Fruit fly (Drosophila melanogaster): Measurements from ENCODE around the gene Snoo.
"Not testable (repeated sequence)": the region's sequence is repeated elsewhere in the genome, so short reads cannot be mapped to it uniquely, and the experiment has no call there.

The Snoo gene

DNA sequence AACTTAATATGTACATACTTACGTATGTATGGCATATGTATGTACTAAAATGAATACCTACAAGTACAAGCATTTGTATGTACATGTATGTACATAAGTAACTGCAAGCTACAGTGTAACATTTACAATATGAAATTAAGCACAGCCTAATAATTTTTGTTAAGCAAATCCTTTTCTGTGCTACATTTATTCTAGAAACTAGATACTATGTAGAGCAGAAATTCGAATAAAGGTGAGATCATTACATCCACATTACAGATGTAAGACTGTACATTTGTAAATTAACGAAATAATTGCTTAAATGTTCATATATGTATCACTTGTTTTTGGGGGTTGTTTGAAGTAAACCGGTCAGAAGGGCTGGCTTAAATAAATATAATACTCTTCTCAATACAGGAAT, 8.0 kb upstream of the Snoo start:
- no peak for TF ChIP-seq pan (optimal IDR thresholded peaks at IDR 0.05)
- TF ChIP-seq CG8478 (optimal IDR thresholded peaks at IDR 0.05) = no peak
- no peak for TF ChIP-seq Dll (optimal IDR thresholded peaks at IDR 0.05)
- TF ChIP-seq psq (optimal IDR thresholded peaks at IDR 0.05) = no peak
- no peak for TF ChIP-seq usp (GFP tag; optimal IDR thresholded peaks at IDR 0.05)
- no peak for TF ChIP-seq EcR (GFP tag; optimal IDR thresholded peaks at IDR 0.05)

DNA sequence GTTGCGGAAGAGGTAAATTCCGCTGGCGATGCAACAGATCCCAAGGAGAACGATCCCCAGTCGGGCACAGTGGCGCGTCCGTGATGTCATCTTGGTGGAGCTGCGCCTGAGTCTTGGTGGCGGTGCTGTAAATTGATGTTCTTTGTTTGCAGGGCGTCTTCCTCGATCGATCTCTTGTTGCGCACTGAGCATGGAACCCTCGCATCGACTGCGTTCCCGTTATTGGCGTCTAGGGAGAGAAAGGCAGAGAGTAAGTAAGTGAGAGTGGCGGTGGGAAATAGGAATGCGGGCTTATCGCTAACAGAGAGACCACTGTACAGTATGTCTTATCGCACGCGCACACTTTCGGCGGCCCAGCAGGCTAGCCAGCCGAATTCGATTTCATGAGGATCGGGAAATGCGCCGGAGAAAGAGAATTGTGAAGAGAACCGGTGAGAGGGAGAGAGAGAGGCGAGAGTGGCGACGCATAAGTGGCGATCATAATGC, 7.4 kb upstream of the Snoo start:
- TF ChIP-seq psq (optimal IDR thresholded peaks at IDR 0.05) = no peak
- peak; percentile 93 for TF ChIP-seq Dll (optimal IDR thresholded peaks at IDR 0.05)
- no peak for TF ChIP-seq EcR (GFP tag; optimal IDR thresholded peaks at IDR 0.05)

DNA sequence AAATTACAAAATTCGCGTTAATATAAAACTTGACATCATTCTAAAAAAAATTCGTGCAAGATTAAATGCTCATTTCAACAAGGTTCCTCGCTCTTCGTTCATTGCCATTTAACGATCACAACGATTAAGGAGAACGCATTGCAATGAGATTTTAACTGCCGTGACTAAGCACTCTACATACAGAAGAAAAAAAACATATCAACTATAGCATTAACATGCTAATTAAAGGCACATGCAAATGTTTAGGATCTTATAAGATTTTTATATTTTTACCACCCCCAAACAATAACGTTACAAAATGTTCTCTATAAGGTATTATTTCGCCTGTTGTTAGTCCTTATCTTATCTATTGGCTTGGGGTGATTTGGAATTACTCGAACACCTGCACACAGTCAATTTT, 6.7 kb upstream of the Snoo start:
- TF ChIP-seq EcR (GFP tag; optimal IDR thresholded peaks at IDR 0.05) (no peak), Dll (optimal IDR thresholded peaks at IDR 0.05) (no peak), usp (GFP tag; optimal IDR thresholded peaks at IDR 0.05) (no peak), pan (optimal IDR thresholded peaks at IDR 0.05) (no peak), psq (optimal IDR thresholded peaks at IDR 0.05) (no peak), CG8478 (optimal IDR thresholded peaks at IDR 0.05) (no peak)

DNA sequence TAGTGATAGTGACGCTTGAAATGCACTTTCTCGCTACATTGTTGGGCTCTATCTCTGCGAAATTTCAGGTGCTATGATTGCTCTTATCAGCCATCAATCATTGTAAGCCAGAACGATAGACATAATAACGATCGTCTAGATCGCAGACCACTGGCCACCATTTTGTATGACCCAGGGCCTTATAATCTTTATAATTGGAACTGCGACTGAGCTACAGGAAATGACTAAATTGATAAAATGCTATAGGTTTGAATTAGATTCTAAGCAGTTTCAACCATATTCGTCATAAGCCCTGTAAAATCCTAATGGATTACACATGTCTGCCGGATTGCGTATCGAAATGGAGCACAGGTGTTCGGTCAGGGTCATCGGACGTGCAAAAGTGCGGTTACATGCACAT, 5.9 kb upstream of the Snoo start:
- TF ChIP-seq pan (optimal IDR thresholded peaks at IDR 0.05) = no peak

DNA sequence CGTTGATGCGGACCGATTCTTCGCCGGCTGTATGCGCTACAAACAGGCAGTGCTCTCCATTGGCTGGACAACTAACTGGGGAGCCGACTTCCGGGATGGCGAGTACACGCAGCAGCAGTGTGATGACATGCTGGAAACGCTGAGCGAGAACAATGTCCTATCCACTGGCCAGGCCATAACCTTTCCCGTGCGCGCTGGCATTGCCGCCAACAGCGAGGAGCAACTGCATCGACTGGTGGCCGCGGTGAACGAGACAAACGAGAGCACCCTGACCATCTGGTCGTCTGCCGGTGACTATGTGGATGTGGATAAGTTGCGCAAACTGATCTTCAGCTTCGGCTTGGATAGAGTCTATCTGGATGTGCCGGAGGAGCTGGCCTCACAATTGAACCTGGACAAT, 2.2 kb upstream of the Snoo start:
- TF ChIP-seq usp (GFP tag; optimal IDR thresholded peaks at IDR 0.05) (no peak), CG8478 (optimal IDR thresholded peaks at IDR 0.05) (no peak), EcR (GFP tag; optimal IDR thresholded peaks at IDR 0.05) (no peak), pan (optimal IDR thresholded peaks at IDR 0.05) (no peak), psq (optimal IDR thresholded peaks at IDR 0.05) (no peak), Dll (optimal IDR thresholded peaks at IDR 0.05) (no peak)

DNA sequence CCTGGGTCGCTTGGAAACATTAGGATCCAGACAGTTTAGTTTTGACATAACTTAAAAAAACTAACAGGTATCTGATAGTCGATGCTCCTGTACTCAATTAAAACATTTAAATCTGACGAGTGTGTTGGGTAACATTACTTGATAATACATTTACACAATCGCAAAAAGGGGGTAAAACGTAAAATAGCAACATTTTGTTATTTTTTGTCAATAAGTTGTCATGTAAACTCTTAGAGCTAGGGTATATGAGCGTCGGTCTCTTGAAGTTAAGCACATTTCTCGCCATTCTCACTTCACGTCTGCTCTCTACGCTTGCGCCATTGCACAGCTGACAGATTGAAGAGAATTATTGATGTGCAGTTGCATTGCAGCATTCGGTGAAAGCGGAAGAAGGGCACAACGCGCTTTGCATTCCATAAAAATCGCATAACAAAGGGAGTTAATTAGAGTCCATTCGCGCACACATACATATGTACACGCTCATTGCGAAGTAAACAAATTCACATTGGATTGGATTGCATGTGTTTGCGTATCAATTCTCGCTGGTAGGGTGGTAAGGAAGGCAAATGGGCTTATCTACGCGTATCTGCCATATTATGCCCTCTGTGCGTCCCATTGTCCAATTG, 1.0 kb upstream of the Snoo start:
- TF ChIP-seq psq (optimal IDR thresholded peaks at IDR 0.05) = no peak
- no peak for TF ChIP-seq usp (GFP tag; optimal IDR thresholded peaks at IDR 0.05)
- TF ChIP-seq CG8478 (optimal IDR thresholded peaks at IDR 0.05) = no peak
- no peak for TF ChIP-seq Dll (optimal IDR thresholded peaks at IDR 0.05)
- TF ChIP-seq EcR (GFP tag; optimal IDR thresholded peaks at IDR 0.05) = no peak
- no peak for TF ChIP-seq pan (optimal IDR thresholded peaks at IDR 0.05)

DNA sequence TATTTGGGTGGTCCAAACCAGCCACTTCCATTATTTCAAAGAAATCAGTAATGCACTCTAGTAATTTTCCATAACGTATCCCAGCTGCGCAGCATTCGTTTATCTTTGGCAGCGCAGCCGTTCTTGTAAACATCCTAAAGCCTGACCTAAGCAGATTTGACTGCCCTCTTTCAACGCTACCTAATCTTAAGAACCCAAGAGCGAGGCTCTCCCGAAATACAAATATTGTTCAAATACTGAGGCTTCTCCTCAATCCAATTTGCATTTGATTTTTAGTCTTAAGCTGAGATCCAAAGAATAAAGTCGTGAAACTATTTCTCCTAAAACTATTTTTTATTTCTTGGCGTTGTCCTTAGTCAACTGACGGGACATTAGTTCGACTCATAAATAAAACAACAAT, 350 bp downstream of the Snoo start, which contains the start of gene CG7231:
Gene CG7231 (plus strand): TSS at position 301 of the 400 bp plus-strand sequence.
- TF ChIP-seq pan (optimal IDR thresholded peaks at IDR 0.05); psq (optimal IDR thresholded peaks at IDR 0.05); EcR (GFP tag; optimal IDR thresholded peaks at IDR 0.05): not testable (repeated sequence)

DNA sequence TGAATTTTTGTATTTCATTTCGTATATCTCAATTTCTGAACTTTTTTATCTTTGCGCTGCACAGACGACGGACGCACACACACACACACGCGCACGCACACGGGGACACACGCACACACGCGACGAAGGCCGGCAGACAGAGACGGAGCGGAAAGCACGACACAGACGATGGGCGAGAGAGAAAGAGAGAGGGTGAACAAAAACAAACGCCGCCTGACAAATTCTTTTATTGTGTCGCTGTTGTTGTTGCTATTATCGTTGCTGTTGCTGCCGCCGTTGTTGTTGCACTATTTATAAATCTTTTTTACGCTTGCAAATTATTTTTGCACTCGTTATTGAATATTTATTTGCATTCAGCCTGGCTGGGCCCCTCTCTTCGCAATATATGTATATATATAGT, 7.3 kb downstream of the Snoo start:
- TF ChIP-seq CG8478 (optimal IDR thresholded peaks at IDR 0.05) (no peak), pan (optimal IDR thresholded peaks at IDR 0.05) (peak; percentile 56)

DNA sequence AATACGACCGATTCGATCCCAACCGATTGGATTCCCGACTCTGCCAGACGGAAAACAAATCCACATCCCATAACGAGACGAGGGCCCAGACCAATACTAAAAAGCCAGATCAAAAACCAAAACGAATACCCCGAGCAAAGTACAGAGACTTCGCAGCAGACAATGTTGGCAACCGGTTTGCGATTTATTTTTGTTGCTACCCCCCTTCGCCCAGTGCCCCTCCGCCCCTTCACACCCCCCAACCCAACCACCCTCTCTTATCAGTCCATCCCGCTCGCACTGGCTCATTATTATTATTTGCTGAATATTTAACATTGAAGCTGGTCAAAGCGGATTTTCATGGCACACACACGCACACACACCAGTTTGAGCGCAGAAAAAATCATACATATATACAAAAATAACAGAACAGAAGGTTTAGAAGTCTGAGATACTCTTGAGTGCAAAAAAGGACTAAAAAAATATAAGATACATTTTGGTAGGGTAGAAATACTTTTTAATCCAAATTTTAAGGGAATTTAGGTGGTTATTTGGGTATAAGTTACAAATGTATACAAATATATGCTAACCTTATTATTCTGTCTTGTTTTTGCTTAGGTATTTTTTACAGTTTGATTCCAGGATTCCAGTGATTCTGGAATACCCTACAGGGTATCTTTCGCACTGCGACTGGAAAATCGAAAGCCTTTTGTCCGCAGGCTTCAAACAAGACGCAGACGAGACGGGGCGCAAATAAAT, 10.4 kb downstream of the Snoo start:
- TF ChIP-seq pan (optimal IDR thresholded peaks at IDR 0.05) (peak; percentile 95), CG8478 (optimal IDR thresholded peaks at IDR 0.05) (no peak), EcR (GFP tag; optimal IDR thresholded peaks at IDR 0.05) (no peak), usp (GFP tag; optimal IDR thresholded peaks at IDR 0.05) (no peak), Dll (optimal IDR thresholded peaks at IDR 0.05) (peak; percentile 3)

DNA sequence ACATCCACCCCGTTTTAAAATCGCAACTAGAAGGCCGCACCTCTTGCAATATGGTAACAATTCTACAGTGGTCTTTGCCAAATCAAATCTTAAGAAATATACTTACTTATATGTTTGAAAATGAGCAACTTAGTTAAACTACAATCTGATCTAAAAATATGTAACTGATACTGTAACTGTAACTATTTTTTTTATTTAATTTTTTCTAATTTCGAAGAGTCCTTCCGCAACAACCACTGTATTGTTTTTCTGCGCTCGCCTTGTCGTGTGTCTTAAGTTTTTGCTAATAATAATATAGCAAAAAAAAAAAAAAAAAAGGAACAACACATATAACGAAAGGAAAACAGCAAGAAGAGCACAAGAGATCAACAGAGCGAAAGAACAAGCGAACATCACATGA, 12.6 kb downstream of the Snoo start:
- no peak for TF ChIP-seq Dll (optimal IDR thresholded peaks at IDR 0.05)
- no peak for TF ChIP-seq psq (optimal IDR thresholded peaks at IDR 0.05)
- no peak for TF ChIP-seq CG8478 (optimal IDR thresholded peaks at IDR 0.05)
- TF ChIP-seq pan (optimal IDR thresholded peaks at IDR 0.05) = no peak
- TF ChIP-seq usp (GFP tag; optimal IDR thresholded peaks at IDR 0.05) = no peak
- TF ChIP-seq EcR (GFP tag; optimal IDR thresholded peaks at IDR 0.05) = no peak

DNA sequence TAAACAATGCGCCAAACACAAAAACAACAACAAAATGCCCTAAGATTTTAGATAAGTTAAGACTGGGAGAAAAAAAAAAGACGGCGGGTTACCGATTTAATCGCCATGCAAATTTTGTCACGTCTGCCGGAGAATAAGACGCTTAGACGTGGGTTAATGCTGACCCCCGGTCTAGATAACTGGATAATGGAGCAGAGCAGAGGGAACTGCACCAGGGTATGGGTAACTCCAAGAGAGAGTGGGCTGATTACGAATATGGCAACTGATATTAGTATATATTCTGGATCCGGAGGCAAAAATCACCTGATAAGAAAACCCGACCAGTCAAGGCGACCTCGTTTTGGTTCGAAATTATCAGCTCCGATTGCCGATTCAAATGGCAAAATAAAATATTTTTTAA, 14.0 kb downstream of the Snoo start:
- TF ChIP-seq CG8478 (optimal IDR thresholded peaks at IDR 0.05) (no peak), psq (optimal IDR thresholded peaks at IDR 0.05) (no peak), pan (optimal IDR thresholded peaks at IDR 0.05) (no peak), EcR (GFP tag; optimal IDR thresholded peaks at IDR 0.05) (no peak), usp (GFP tag; optimal IDR thresholded peaks at IDR 0.05) (no peak), Dll (optimal IDR thresholded peaks at IDR 0.05) (no peak)

DNA sequence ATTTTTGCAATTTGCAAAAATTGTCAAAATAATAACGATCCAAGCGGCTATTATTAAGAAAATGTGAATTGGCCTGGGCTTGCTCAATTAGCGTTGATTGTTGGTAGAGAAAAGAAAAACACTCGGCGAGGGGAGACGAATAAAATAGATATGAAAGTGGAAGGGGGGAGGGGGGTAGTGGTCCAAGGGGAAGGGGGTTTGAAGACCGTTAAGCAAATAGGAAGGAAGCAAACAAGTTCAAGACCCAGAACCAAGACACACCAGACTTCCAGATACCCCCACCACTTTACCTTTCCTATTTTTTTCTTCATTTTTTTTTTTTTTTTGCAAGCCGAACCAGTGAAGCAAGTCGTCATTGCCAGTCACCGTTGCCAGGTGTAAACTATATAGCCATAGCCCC, 14.7 kb downstream of the Snoo start:
- TF ChIP-seq psq (optimal IDR thresholded peaks at IDR 0.05) (no peak), Dll (optimal IDR thresholded peaks at IDR 0.05) (no peak), pan (optimal IDR thresholded peaks at IDR 0.05) (no peak), usp (GFP tag; optimal IDR thresholded peaks at IDR 0.05) (no peak), EcR (GFP tag; optimal IDR thresholded peaks at IDR 0.05) (no peak), CG8478 (optimal IDR thresholded peaks at IDR 0.05) (no peak)

DNA sequence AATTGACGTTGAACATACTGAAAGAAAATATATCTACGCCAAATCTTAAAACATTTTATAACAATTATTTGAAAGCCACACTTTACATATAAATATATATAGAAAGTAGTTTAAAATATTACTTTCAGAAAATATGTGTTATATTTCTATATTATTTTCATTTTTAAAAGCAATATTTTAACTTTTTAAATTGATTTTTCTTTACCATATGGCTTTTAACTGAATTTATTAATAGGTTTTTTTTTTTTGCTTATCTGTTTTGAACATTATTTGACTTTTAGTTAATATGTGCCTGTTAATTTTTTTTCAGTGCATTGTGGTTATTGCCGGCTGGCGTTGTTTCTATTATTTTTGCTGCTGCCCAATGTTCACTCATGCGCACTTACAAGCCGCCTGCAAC, 15.9 kb downstream of the Snoo start:
- TF ChIP-seq EcR (GFP tag; optimal IDR thresholded peaks at IDR 0.05) (no peak), pan (optimal IDR thresholded peaks at IDR 0.05) (no peak), Dll (optimal IDR thresholded peaks at IDR 0.05) (no peak), usp (GFP tag; optimal IDR thresholded peaks at IDR 0.05) (no peak), CG8478 (optimal IDR thresholded peaks at IDR 0.05) (no peak), psq (optimal IDR thresholded peaks at IDR 0.05) (no peak)

Data from whole organism.